Worm (Caenorhabditis elegans) whole organism, L2 larva: ENCODE data around the gene Y32G9A.12.

Experiments used
- F13H6.1 ChIP-seq: sonication (generic microtip); optimal IDR thresholded peaks from 2 replicates; lab custom pipeline; 2016; ENCODE audit warnings: missing genetic modification characterization, missing compliant biosample characterization
- Y55F3AM.14 ChIP-seq: fragments of 200-800 bp; sonication (Bioruptor generic); optimal IDR thresholded peaks from 2 replicates; lab custom pipeline; 2018; ENCODE audit warnings: mild to moderate bottlenecking, missing genetic modification characterization, missing compliant biosample characterization
- ZK546.5 ChIP-seq: sonication (generic microtip); optimal IDR thresholded peaks from 2 replicates; lab custom pipeline; 2017; ENCODE audit warnings: missing biosample characterization, missing genetic modification characterization
- alr-1 ChIP-seq: fragments of 150-350 bp; optimal IDR thresholded peaks from 2 replicates; lab custom pipeline; 2014; ENCODE audit warnings: missing biosample characterization, missing genetic modification characterization
- ama-1 ChIP-seq: fragments of 150-350 bp; optimal IDR thresholded peaks from 2 replicates; lab custom pipeline; 2018; ENCODE audit warnings: inconsistent platforms
- blmp-1 ChIP-seq: sonication (generic microtip); optimal IDR thresholded peaks from 2 replicates; lab custom pipeline; 2017; ENCODE audit warnings: missing genetic modification characterization, mild to moderate bottlenecking, missing compliant biosample characterization, antibody characterized with exemption, moderate library complexity; ENCODE audit not compliant: insufficient read depth
- ceh-82 ChIP-seq: fragments of 150-350 bp; optimal IDR thresholded peaks from 2 replicates; lab custom pipeline; 2014; ENCODE audit warnings: missing biosample characterization, missing genetic modification characterization
- egl-27 ChIP-seq: sonication (generic microtip); optimal IDR thresholded peaks from 3 replicates; lab custom pipeline; 2017; ENCODE audit warnings: missing biosample characterization, missing genetic modification reagents, missing genetic modification characterization
- elt-1 ChIP-seq: fragments of 150-350 bp; optimal IDR thresholded peaks from 2 replicates; lab custom pipeline; 2014; ENCODE audit warnings: missing biosample characterization, missing genetic modification characterization
- fos-1 ChIP-seq: fragments of 150-350 bp; optimal IDR thresholded peaks from 2 replicates; lab custom pipeline; 2014; ENCODE audit warnings: missing biosample characterization, missing genetic modification characterization
- gmeb-1 ChIP-seq: fragments of 150-350 bp; optimal IDR thresholded peaks from 2 replicates; lab custom pipeline; 2014; ENCODE audit warnings: missing biosample characterization, missing genetic modification characterization
- lin-11 ChIP-seq: fragments of 150-350 bp; sonication (generic microtip); optimal IDR thresholded peaks from 2 replicates; lab custom pipeline; 2014; ENCODE audit warnings: missing biosample characterization, missing genetic modification characterization, inconsistent platforms, mixed read lengths
- lin-13 ChIP-seq: fragments of 150-350 bp; optimal IDR thresholded peaks from 2 replicates; lab custom pipeline; 2014; ENCODE audit warnings: missing biosample characterization, missing genetic modification reagents, missing genetic modification characterization
- lin-39 ChIP-seq: fragments of 150-350 bp; optimal IDR thresholded peaks from 2 replicates; lab custom pipeline; 2014; ENCODE audit warnings: missing biosample characterization, missing genetic modification reagents, missing genetic modification characterization
- lsy-2 ChIP-seq, 2 experiments: fragments of 150-350 bp in 1 of 2; sonication (generic microtip) in 1 of 2; optimal IDR thresholded peaks; 2 replicates each; lab custom pipeline; 2014 to 2017; ENCODE audit warnings: missing biosample characterization in 2 of 2, missing genetic modification characterization in 2 of 2
- mab-5 ChIP-seq: fragments of 150-350 bp; optimal IDR thresholded peaks from 2 replicates; lab custom pipeline; 2014; ENCODE audit warnings: missing biosample characterization, missing genetic modification characterization
- mbf-1 ChIP-seq: sonication (generic microtip); optimal IDR thresholded peaks from 2 replicates; lab custom pipeline; 2017; ENCODE audit warnings: missing biosample characterization, missing genetic modification characterization
- mdl-1 ChIP-seq, 2 experiments: fragments of 150-350 bp in 1 of 2; sonication (generic microtip) in 1 of 2; optimal IDR thresholded peaks; 2 replicates each; lab custom pipeline; 2017; ENCODE audit warnings: missing biosample characterization in 2 of 2, missing genetic modification characterization in 2 of 2
- nhr-10 ChIP-seq: sonication (generic microtip); optimal IDR thresholded peaks from 2 replicates; lab custom pipeline; 2017; ENCODE audit warnings: missing biosample characterization, missing genetic modification characterization
- nhr-11 ChIP-seq: fragments of 150-350 bp; optimal IDR thresholded peaks from 2 replicates; lab custom pipeline; 2014; ENCODE audit warnings: missing biosample characterization, missing genetic modification characterization
- nhr-12 ChIP-seq: fragments of 150-350 bp; optimal IDR thresholded peaks from 2 replicates; lab custom pipeline; 2014; ENCODE audit warnings: missing biosample characterization, missing genetic modification characterization
- nhr-129 ChIP-seq: fragments of 150-350 bp; optimal IDR thresholded peaks from 2 replicates; lab custom pipeline; 2014; ENCODE audit warnings: missing biosample characterization, missing genetic modification characterization
- nhr-21 ChIP-seq: fragments of 150-350 bp; optimal IDR thresholded peaks from 2 replicates; lab custom pipeline; 2014; ENCODE audit warnings: missing biosample characterization, missing genetic modification characterization
- nhr-23 ChIP-seq: fragments of 150-350 bp; optimal IDR thresholded peaks from 2 replicates; lab custom pipeline; 2014; ENCODE audit warnings: missing biosample characterization, missing genetic modification reagents, missing genetic modification characterization
- nhr-237 ChIP-seq: fragments of 150-350 bp; optimal IDR thresholded peaks from 2 replicates; lab custom pipeline; 2014; ENCODE audit warnings: missing biosample characterization, missing genetic modification characterization
- nhr-6 ChIP-seq: fragments of 150-350 bp; optimal IDR thresholded peaks from 2 replicates; lab custom pipeline; 2014; ENCODE audit warnings: missing biosample characterization, missing genetic modification characterization
- peb-1 ChIP-seq: fragments of 150-350 bp; optimal IDR thresholded peaks from 2 replicates; lab custom pipeline; 2014; ENCODE audit warnings: missing biosample characterization, missing genetic modification characterization
- sma-3 ChIP-seq: sonication (generic microtip); optimal IDR thresholded peaks from 2 replicates; lab custom pipeline; 2016; ENCODE audit warnings: missing genetic modification reagents, missing genetic modification characterization, missing compliant biosample characterization
- snpc-4 ChIP-seq: fragments of 150-350 bp; optimal IDR thresholded peaks from 2 replicates; lab custom pipeline; 2014; ENCODE audit warnings: missing biosample characterization, missing genetic modification characterization
- unc-39 ChIP-seq: fragments of 150-350 bp; optimal IDR thresholded peaks from 2 replicates; lab custom pipeline; 2014; ENCODE audit warnings: missing biosample characterization, missing genetic modification characterization
- unc-62 ChIP-seq: fragments of 150-350 bp; optimal IDR thresholded peaks from 2 replicates; lab custom pipeline; 2014; ENCODE audit warnings: missing biosample characterization, missing genetic modification reagents, missing genetic modification characterization
- zag-1 ChIP-seq: fragments of 150-350 bp; optimal IDR thresholded peaks from 2 replicates; lab custom pipeline; 2014; ENCODE audit warnings: missing biosample characterization, missing genetic modification characterization
- ztf-1 ChIP-seq: fragments of 200-800 bp; sonication (Bioruptor generic); conservative IDR thresholded peaks from 2 replicates; pipeline ENCODE4 v1.3.6; 2022; ENCODE audit warnings: missing genetic modification characterization, missing compliant biosample characterization
- ztf-11 ChIP-seq: sonication (generic microtip); optimal IDR thresholded peaks from 2 replicates; lab custom pipeline; 2017; ENCODE audit warnings: missing biosample characterization, missing genetic modification characterization
- ztf-4 ChIP-seq: fragments of 150-350 bp; optimal IDR thresholded peaks from 2 replicates; lab custom pipeline; 2014; ENCODE audit warnings: missing biosample characterization, missing genetic modification characterization

Gene Y32G9A.12

DNA sequence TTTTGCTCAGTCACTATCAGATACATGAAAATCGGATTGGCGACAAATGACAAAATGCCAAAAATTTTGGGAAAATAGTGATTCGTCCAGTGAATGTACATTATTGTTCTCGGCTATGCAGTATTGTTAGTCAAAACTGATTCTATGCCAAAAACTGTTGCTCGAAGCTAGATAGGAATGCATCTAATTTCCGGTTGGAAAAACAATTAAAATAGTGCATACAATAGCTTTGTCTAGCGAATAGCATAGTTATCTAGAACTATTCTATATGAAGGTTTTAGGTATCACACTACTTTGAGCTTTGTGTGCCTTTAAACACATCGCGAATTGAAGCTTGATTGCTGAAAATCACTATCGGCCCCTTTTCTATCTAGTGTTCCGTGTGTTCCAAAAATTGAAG, 44.8 kb upstream of the Y32G9A.12 start, which contains the start of gene srj-15:
TSS of gene srj-15 (minus strand) at position 101 of the 400 bp plus-strand sequence.
- TF ChIP-seq fos-1 = no peak
- TF ChIP-seq nhr-11 (tag; lab: Kevin White, UChicago) = no peak
- no peak for TF ChIP-seq nhr-12 (tag; lab: Kevin White, UChicago)
- no peak for TF ChIP-seq egl-27 (tag; lab: Kevin White, UChicago)
- TF ChIP-seq gmeb-1 = no peak
- TF ChIP-seq nhr-10 = no peak
- TF ChIP-seq nhr-23 (tag; lab: Kevin White, UChicago) = no peak
- no peak for TF ChIP-seq nhr-21 (tag; lab: Kevin White, UChicago)
- TF ChIP-seq Y55F3AM.14 (GFP tag; lab: Kevin White, UChicago) = no peak
- no peak for TF ChIP-seq zag-1 (tag; lab: Kevin White, UChicago)
- no peak for TF ChIP-seq unc-39 (tag; lab: Kevin White, UChicago)
- no peak for TF ChIP-seq snpc-4
- TF ChIP-seq ZK546.5 = no peak
- TF ChIP-seq ztf-11 (tag; lab: Kevin White, UChicago) = no peak

DNA sequence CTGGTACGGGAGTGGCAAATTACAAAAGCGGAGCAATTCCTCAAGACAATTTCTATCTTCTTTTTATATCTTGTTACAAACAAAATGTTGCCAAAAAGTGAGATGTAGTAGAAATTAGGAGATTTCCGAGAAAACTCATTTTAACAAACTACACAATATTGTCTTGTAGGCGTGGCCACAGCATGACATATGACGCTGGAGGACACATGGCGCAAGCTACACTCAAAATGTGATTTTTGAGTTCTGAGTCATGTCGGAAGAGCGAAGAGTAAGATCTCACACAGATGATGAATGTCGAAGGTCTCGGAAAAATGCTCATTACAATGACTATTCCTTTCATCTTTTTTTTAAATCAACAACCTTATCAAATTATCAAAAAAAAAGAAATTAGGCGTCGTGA, 41.4 kb upstream of the Y32G9A.12 start, which contains the start of gene Y40B10B.1:
TSS of gene Y40B10B.1 (minus strand) at position 101 of the 400 bp plus-strand sequence.
- TF ChIP-seq unc-62 (GFP tag; lab: Kevin White, UChicago) = no peak
- no peak for TF ChIP-seq ama-1 (lab: Kevin White, UChicago)
- TF ChIP-seq mbf-1 = no peak
- TF ChIP-seq lin-13 (GFP tag; lab: Kevin White, UChicago) = no peak
- no peak for TF ChIP-seq ceh-82 (tag; lab: Kevin White, UChicago)
- TF ChIP-seq nhr-237 (tag; lab: Kevin White, UChicago) = no peak
- no peak for TF ChIP-seq F13H6.1 (tag; lab: Kevin White, UChicago)
- TF ChIP-seq ztf-1 = no peak
- no peak for TF ChIP-seq lin-11
- TF ChIP-seq elt-1 (tag; lab: Kevin White, UChicago) = no peak
- no peak for TF ChIP-seq ztf-4 (tag; lab: Kevin White, UChicago)
- no peak for TF ChIP-seq gmeb-1
- TF ChIP-seq nhr-11 (tag; lab: Kevin White, UChicago) = no peak
- no peak for TF ChIP-seq sma-3 (GFP tag; lab: Kevin White, UChicago)
- TF ChIP-seq alr-1 (tag; lab: Kevin White, UChicago) = no peak
- TF ChIP-seq nhr-129 = no peak
- TF ChIP-seq lsy-2 (tag; optimal IDR thresholded peaks at IDR 0.05; lab: Kevin White, UChicago) = no peak

- TF ChIP-seq nhr-6 (tag; lab: Kevin White, UChicago) (no peak), ZK546.5 (no peak), peb-1 (tag; lab: Kevin White, UChicago) (no peak), unc-39 (tag; lab: Kevin White, UChicago) (no peak), ztf-4 (tag; lab: Kevin White, UChicago) (no peak)
Measured at ce11 chrV:1957110-1957509, 37.1 kb upstream of the Y32G9A.12 start, which contains the start of gene fipr-25. fipr-25 (plus strand) TSS chrV:1957410.

DNA sequence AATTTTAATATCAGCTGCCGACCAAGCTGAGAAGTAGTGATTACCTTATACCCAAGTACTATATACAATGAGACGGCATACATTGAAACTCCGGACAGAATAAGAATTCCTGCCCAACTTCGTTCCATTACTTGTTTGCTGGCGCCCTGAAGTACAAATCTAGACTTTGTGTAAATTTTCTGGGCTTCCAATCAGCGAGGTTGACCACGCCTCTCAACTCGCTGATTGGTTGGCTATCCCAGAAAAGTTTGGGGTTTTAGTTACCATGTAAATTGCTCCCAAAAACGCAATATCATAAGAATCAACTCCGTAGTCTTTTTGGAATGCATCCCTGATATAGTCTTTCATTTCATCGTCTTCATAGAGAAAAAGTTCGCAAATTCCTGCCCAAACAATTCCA, 35.2 kb upstream of the Y32G9A.12 start:
- TF ChIP-seq nhr-237 (tag; lab: Kevin White, UChicago) (no peak), mdl-1 (tag; optimal IDR thresholded peaks at IDR 0.05; lab: Kevin White, UChicago) (no peak), F13H6.1 (tag; lab: Kevin White, UChicago) (no peak), unc-62 (GFP tag; lab: Kevin White, UChicago) (no peak), ama-1 (lab: Kevin White, UChicago) (no peak), mab-5 (tag; lab: Kevin White, UChicago) (no peak), ZK546.5 (no peak), nhr-129 (no peak), blmp-1 (tag; lab: Kevin White, UChicago) (no peak), nhr-10 (no peak)

ce11 chrV:1945875-1946274, 25.9 kb upstream of the Y32G9A.12 start:
- TF ChIP-seq ztf-4 (tag; lab: Kevin White, UChicago) (no peak), unc-39 (tag; lab: Kevin White, UChicago) (no peak), snpc-4 (no peak), nhr-11 (tag; lab: Kevin White, UChicago) (no peak), lin-39 (no peak), nhr-129 (no peak), nhr-21 (tag; lab: Kevin White, UChicago) (no peak), lin-11 (no peak), nhr-12 (tag; lab: Kevin White, UChicago) (no peak), zag-1 (tag; lab: Kevin White, UChicago) (no peak), F13H6.1 (tag; lab: Kevin White, UChicago) (no peak), blmp-1 (tag; lab: Kevin White, UChicago) (no peak), ama-1 (lab: Kevin White, UChicago) (no peak), mab-5 (tag; lab: Kevin White, UChicago) (no peak), Y55F3AM.14 (GFP tag; lab: Kevin White, UChicago) (no peak)
